Worm (Caenorhabditis elegans) whole organism, L3 larva: Measurements from ENCODE around the gene T22H9.1.
A peak's percentile ranks its signal among the peaks of the same experiment; 100 is the strongest.

Experiments
- R02D3.7 ChIP-seq: fragments of 150-350 bp; optimal IDR thresholded peaks from 2 replicates; lab custom pipeline; 2014; ENCODE audit warnings: missing biosample characterization, missing genetic modification characterization
- ZK546.5 ChIP-seq: sonication (generic microtip); optimal IDR thresholded peaks from 2 replicates; lab custom pipeline; 2017; ENCODE audit warnings: missing biosample characterization, missing genetic modification characterization
- ama-1 ChIP-seq: fragments of 150-350 bp; optimal IDR thresholded peaks from 2 replicates; lab custom pipeline; 2018
- ceh-16 ChIP-seq: sonication (generic microtip); optimal IDR thresholded peaks from 2 replicates; lab custom pipeline; 2017; ENCODE audit warnings: missing biosample characterization, missing genetic modification characterization
- ceh-28 ChIP-seq: fragments of 150-350 bp; optimal IDR thresholded peaks from 2 replicates; lab custom pipeline; 2014; ENCODE audit warnings: missing biosample characterization, missing genetic modification reagents, missing genetic modification characterization
- ceh-82 ChIP-seq: fragments of 150-350 bp; optimal IDR thresholded peaks from 2 replicates; lab custom pipeline; 2014; ENCODE audit warnings: missing biosample characterization, missing genetic modification characterization
- ceh-9 ChIP-seq: sonication (generic microtip); optimal IDR thresholded peaks from 2 replicates; lab custom pipeline; 2018; ENCODE audit warnings: missing biosample characterization, missing genetic modification characterization
- egl-27 ChIP-seq: sonication (generic microtip); optimal IDR thresholded peaks from 4 replicates; lab custom pipeline; 2017; ENCODE audit warnings: missing biosample characterization, missing genetic modification reagents, missing genetic modification characterization
- egl-5 ChIP-seq: fragments of 150-350 bp; optimal IDR thresholded peaks from 2 replicates; lab custom pipeline; 2017; ENCODE audit warnings: missing biosample characterization, missing genetic modification reagents, missing genetic modification characterization, inconsistent platforms
- elt-1 ChIP-seq: fragments of 150-350 bp; optimal IDR thresholded peaks from 2 replicates; lab custom pipeline; 2014; ENCODE audit warnings: missing biosample characterization, missing genetic modification characterization
- elt-3 ChIP-seq, 3 experiments: fragments of 150-350 bp in 1 of 3; sonication (generic microtip) in 2 of 3; optimal IDR thresholded peaks; 2 replicates in 2 of 3; 4 replicates in 1 of 3; lab custom pipeline; 2014 to 2017; ENCODE audit warnings: missing biosample characterization in 3 of 3, missing genetic modification characterization in 3 of 3
- eor-1 ChIP-seq, 2 experiments: fragments of 150-350 bp; optimal IDR thresholded peaks; 2 replicates each; lab custom pipeline; 2014 to 2018; ENCODE audit warnings: missing biosample characterization in 2 of 2, missing genetic modification characterization in 2 of 2
- fkh-10 ChIP-seq: sonication (generic microtip); optimal IDR thresholded peaks from 2 replicates; lab custom pipeline; 2017; ENCODE audit warnings: missing biosample characterization, missing genetic modification reagents, missing genetic modification characterization
- fkh-2 ChIP-seq: fragments of 150-350 bp; optimal IDR thresholded peaks from 2 replicates; lab custom pipeline; 2014; ENCODE audit warnings: missing biosample characterization, missing genetic modification reagents, missing genetic modification characterization
- hmg-11 ChIP-seq: sonication (generic microtip); optimal IDR thresholded peaks from 2 replicates; lab custom pipeline; 2016; ENCODE audit warnings: missing genetic modification characterization, missing compliant biosample characterization
- jun-1 ChIP-seq: fragments of 150-350 bp; optimal IDR thresholded peaks from 2 replicates; lab custom pipeline; 2014; ENCODE audit warnings: missing biosample characterization, missing genetic modification reagents, missing genetic modification characterization
- lin-15B ChIP-seq: fragments of 150-350 bp; optimal IDR thresholded peaks from 2 replicates; lab custom pipeline; 2014; ENCODE audit warnings: missing biosample characterization, missing genetic modification characterization
- lin-39 ChIP-seq: fragments of 150-350 bp; optimal IDR thresholded peaks from 2 replicates; lab custom pipeline; 2018; ENCODE audit warnings: missing biosample characterization, missing genetic modification reagents, missing genetic modification characterization
- lsy-12 ChIP-seq: sonication (generic microtip); optimal IDR thresholded peaks from 2 replicates; lab custom pipeline; 2016; ENCODE audit warnings: mild to moderate bottlenecking, missing genetic modification characterization, missing compliant biosample characterization
- mdl-1 ChIP-seq: fragments of 150-350 bp; optimal IDR thresholded peaks from 2 replicates; lab custom pipeline; 2014; ENCODE audit warnings: missing biosample characterization, missing genetic modification characterization
- nfya-1 ChIP-seq: sonication (generic microtip); optimal IDR thresholded peaks from 2 replicates; lab custom pipeline; 2017; ENCODE audit warnings: missing genetic modification characterization, mild to moderate bottlenecking, missing compliant biosample characterization, antibody characterized with exemption, moderate library complexity; ENCODE audit not compliant: insufficient read depth
- nhr-11 ChIP-seq: fragments of 150-350 bp; optimal IDR thresholded peaks from 2 replicates; lab custom pipeline; 2014; ENCODE audit warnings: missing biosample characterization, missing genetic modification characterization
- nhr-23 ChIP-seq: fragments of 150-350 bp; optimal IDR thresholded peaks from 2 replicates; lab custom pipeline; 2014; ENCODE audit warnings: missing biosample characterization, missing genetic modification reagents, missing genetic modification characterization
- nhr-28 ChIP-seq: fragments of 150-350 bp; optimal IDR thresholded peaks from 2 replicates; lab custom pipeline; 2014; ENCODE audit warnings: missing biosample characterization, missing genetic modification characterization
- nhr-43 ChIP-seq: sonication (generic microtip); optimal IDR thresholded peaks from 2 replicates; lab custom pipeline; 2016; ENCODE audit warnings: mild to moderate bottlenecking, missing genetic modification characterization, missing compliant biosample characterization; ENCODE audit not compliant: poor library complexity, severe bottlenecking
- nhr-67 ChIP-seq: fragments of 150-350 bp; optimal IDR thresholded peaks from 2 replicates; lab custom pipeline; 2014; ENCODE audit warnings: missing biosample characterization, missing genetic modification characterization
- nhr-76 ChIP-seq: fragments of 150-350 bp; sonication (generic microtip); optimal IDR thresholded peaks from 5 replicates; lab custom pipeline; 2014; ENCODE audit warnings: missing biosample characterization, missing genetic modification characterization
- nhr-77 ChIP-seq: fragments of 150-350 bp; optimal IDR thresholded peaks from 2 replicates; lab custom pipeline; 2014; ENCODE audit warnings: missing biosample characterization, missing genetic modification characterization
- pha-4 ChIP-seq: fragments of 150-350 bp; optimal IDR thresholded peaks from 2 replicates; lab custom pipeline; 2014; ENCODE audit warnings: missing biosample characterization, missing genetic modification reagents, missing genetic modification characterization
- pqm-1 ChIP-seq: fragments of 150-350 bp; optimal IDR thresholded peaks from 2 replicates; lab custom pipeline; 2017; ENCODE audit warnings: missing biosample characterization, missing genetic modification characterization, inconsistent platforms
- skn-1 ChIP-seq: fragments of 150-350 bp; optimal IDR thresholded peaks from 2 replicates; lab custom pipeline; 2014; ENCODE audit warnings: missing biosample characterization, missing genetic modification characterization
- snpc-4 ChIP-seq: fragments of 150-350 bp; optimal IDR thresholded peaks from 2 replicates; lab custom pipeline; 2014; ENCODE audit warnings: missing biosample characterization, missing genetic modification characterization
- tbx-2 ChIP-seq: sonication (generic microtip); optimal IDR thresholded peaks from 2 replicates; lab custom pipeline; 2016; ENCODE audit warnings: mild to moderate bottlenecking, missing genetic modification characterization, missing compliant biosample characterization
- unc-39 ChIP-seq: sonication (generic microtip); optimal IDR thresholded peaks from 4 replicates; lab custom pipeline; 2017; ENCODE audit warnings: missing biosample characterization, missing genetic modification characterization
- zag-1 ChIP-seq: fragments of 150-350 bp; optimal IDR thresholded peaks from 2 replicates; lab custom pipeline; 2014; ENCODE audit warnings: missing biosample characterization, missing genetic modification characterization
- ztf-4 ChIP-seq: fragments of 150-350 bp; optimal IDR thresholded peaks from 2 replicates; lab custom pipeline; 2014; ENCODE audit warnings: missing biosample characterization, missing genetic modification characterization

Gene T22H9.1

ce11 chrV:349054-349453 is 10.5 kb upstream of the T22H9.1 start, which contains the start of gene atg-9 (continued):
- TF ChIP-seq zag-1 (tag; lab: Kevin White, UChicago) (no peak), lin-15B (tag; lab: Kevin White, UChicago) (peak; percentile 80), skn-1 (no peak), jun-1 (peak; percentile 42), nhr-28 (tag; lab: Kevin White, UChicago) (no peak), egl-27 (tag; lab: Kevin White, UChicago) (no peak), pqm-1 (tag; lab: Kevin White, UChicago) (peak; percentile 4), elt-1 (tag; lab: Kevin White, UChicago) (no peak), hmg-11 (tag; lab: Kevin White, UChicago) (peak; percentile 76), pha-4 (tag; lab: Kevin White, UChicago) (peak; percentile 89), nhr-43 (tag; lab: Kevin White, UChicago) (no peak), ceh-16 (tag; lab: Kevin White, UChicago) (no peak), nhr-11 (tag; lab: Kevin White, UChicago) (no peak), nhr-77 (no peak), nhr-76 (tag; lab: Kevin White, UChicago) (no peak), snpc-4 (peak; percentile 78), fkh-2 (tag; lab: Kevin White, UChicago) (no peak), ceh-9 (tag; lab: Kevin White, UChicago) (no peak), ZK546.5 (tag; lab: Kevin White, UChicago) (no peak), R02D3.7 (peak; percentile 38), ceh-82 (tag; lab: Kevin White, UChicago) (no peak), nfya-1 (tag; lab: Kevin White, UChicago) (peak; percentile 75)

ce11 chrV:350822-351221 is 8.7 kb upstream of the T22H9.1 start:
- TF ChIP-seq egl-5 (tag; lab: Kevin White, UChicago) (no peak), nfya-1 (tag; lab: Kevin White, UChicago) (peak; percentile 76), eor-1 (tag; optimal IDR thresholded peaks at IDR 0.05; lab: Kevin White, UChicago) (no peak)
- TF ChIP-seq, all 47 proteins: peak for 1

ce11 chrV:351787-352186 is 7.8 kb upstream of the T22H9.1 start:
- TF ChIP-seq ama-1 (lab: Kevin White, UChicago), result no peak
- no peak for TF ChIP-seq elt-3 (tag; optimal IDR thresholded peaks at IDR 0.05; lab: Kevin White, UChicago)
- TF ChIP-seq egl-27 (tag; lab: Kevin White, UChicago), result no peak
- no peak for TF ChIP-seq fkh-2 (tag; lab: Kevin White, UChicago)
- no peak for TF ChIP-seq ztf-4 (tag; lab: Kevin White, UChicago)
- TF ChIP-seq nhr-67 (tag; lab: Kevin White, UChicago), result no peak
- no peak for TF ChIP-seq jun-1
- no peak for TF ChIP-seq hmg-11 (tag; lab: Kevin White, UChicago)

DNA sequence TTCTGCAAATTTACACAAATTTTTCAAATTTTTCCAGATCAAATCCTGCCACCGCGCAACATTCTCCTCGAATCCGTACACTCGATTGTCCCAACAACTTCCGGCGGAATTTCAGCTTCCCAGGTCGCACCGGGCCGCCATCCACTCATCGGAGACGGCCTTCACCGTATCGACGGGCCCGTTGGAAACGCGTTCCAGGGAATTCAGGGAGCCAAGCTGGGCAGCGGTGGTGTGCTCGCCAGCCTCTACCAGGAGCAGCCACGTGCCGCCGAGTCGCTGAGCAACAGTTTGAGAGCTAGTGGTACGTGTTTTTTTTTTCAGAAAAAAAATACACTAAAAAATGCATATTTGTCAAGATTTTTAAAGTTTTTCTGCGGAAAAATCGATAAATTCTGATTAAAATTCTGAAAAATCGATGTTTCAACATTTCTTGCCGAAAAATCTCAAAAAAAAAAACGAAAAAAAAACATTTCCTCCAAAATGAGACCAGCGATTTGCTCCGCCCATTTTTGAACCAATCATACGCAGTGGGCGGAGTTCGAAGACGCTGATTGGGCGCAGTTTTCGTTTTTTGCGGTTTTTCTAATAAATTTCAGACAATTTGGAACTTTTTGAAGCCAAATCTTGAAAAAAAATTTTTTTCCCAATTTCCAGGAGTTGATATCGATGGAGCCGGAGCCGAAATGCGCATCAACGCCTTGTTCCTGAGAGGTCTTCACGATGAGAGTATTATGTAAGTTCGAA is 2.4 kb upstream of the T22H9.1 start:
- TF ChIP-seq nhr-23 (tag; lab: Kevin White, UChicago), result no peak
- peak; percentile 93 for TF ChIP-seq nfya-1 (tag; lab: Kevin White, UChicago)

- no peak for TF ChIP-seq mdl-1 (tag; lab: Kevin White, UChicago)
- no peak for TF ChIP-seq lin-15B (tag; lab: Kevin White, UChicago)
- TF ChIP-seq egl-5 (tag; lab: Kevin White, UChicago), result no peak
- no peak for TF ChIP-seq fkh-10 (GFP tag; lab: Kevin White, UChicago)
- TF ChIP-seq zag-1 (tag; lab: Kevin White, UChicago), result no peak
- TF ChIP-seq nfya-1 (tag; lab: Kevin White, UChicago), result no peak
- TF ChIP-seq ceh-28 (tag; lab: Kevin White, UChicago), result no peak
- TF ChIP-seq unc-39, result no peak
- no peak for TF ChIP-seq nhr-43 (tag; lab: Kevin White, UChicago)
- no peak for TF ChIP-seq nhr-28 (tag; lab: Kevin White, UChicago)
- no peak for TF ChIP-seq lin-39
- no peak for TF ChIP-seq ztf-4 (tag; lab: Kevin White, UChicago)
- TF ChIP-seq tbx-2 (tag; lab: Kevin White, UChicago), result no peak
- no peak for TF ChIP-seq ZK546.5 (tag; lab: Kevin White, UChicago)
- no peak for TF ChIP-seq pqm-1 (tag; lab: Kevin White, UChicago)
- no peak for TF ChIP-seq lsy-12
Observed at ce11 chrV:358473-358872, 1.1 kb upstream of the T22H9.1 start.
